Fruit fly (Drosophila melanogaster): ENCODE results near the gene Hsp60A.

dm6 chrX:11144575-11144974 lies 36.3 kb downstream of the Hsp60A start:
- TF ChIP-seq CG6854 (GFP tag; optimal IDR thresholded peaks at IDR 0.05): no peak
- TF ChIP-seq CG3032 (tag; optimal IDR thresholded peaks at IDR 0.05): no peak
- no peak for TF ChIP-seq Smox (GFP tag; optimal IDR thresholded peaks at IDR 0.05)
